Worm (Caenorhabditis elegans): ENCODE results near the gene nhx-6.
"Not testable (repeated sequence)": the region's sequence is repeated elsewhere in the genome, so short reads cannot be mapped to it uniquely, and the experiment has no call there.

DNA sequence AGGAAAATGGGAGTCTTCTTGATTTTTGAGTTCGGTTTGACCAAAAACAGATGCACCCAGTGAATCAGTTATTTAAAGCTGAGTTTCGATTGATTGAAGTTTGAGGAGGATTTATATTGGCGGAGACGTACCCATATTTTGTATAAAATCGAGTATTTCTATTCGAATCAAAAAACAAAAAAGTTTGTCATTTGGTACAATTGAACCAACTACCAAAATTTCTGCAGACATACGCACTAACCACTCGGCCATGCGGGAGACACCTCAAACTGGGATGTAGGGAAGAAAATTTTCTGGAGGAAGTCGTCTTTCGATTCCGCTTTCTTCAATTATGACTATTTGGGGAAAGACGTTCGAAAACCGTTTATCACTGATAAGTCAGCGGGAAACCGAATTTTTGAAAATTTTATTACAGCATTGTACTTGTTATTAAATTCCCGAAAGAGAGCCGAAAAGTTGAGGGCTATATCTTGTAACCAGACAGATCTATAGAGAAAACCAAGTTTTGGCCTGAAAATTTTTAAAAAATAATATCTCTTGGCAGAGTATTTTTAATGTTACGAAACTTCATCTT is 30.0 kb downstream of the nhx-6 start:
- not testable (repeated sequence) for TF ChIP-seq ztf-3 (GFP tag; optimal IDR thresholded peaks at IDR 0.05); T26A5.8 (tag; optimal IDR thresholded peaks at IDR 0.05); zim-3 (tag; optimal IDR thresholded peaks at IDR 0.05); snpc-4 (GFP tag; optimal IDR thresholded peaks at IDR 0.05); snpc-4 (tag; optimal IDR thresholded peaks at IDR 0.05); B0035.1 (tag; optimal IDR thresholded peaks at IDR 0.05); nhr-27 (tag; optimal IDR thresholded peaks at IDR 0.05); Y56A3A.18 (GFP tag; IDR thresholded peaks at IDR 0.05); xnd-1 (tag; optimal IDR thresholded peaks at IDR 0.05); unc-130 (GFP tag; optimal IDR thresholded peaks at IDR 0.05); cebp-2 (GFP tag; IDR thresholded peaks at IDR 0.05); Y95B8A.8 (GFP tag; IDR thresholded peaks at IDR 0.05); sptf-2 (GFP tag; optimal IDR thresholded peaks at IDR 0.05); efl-1 (GFP tag; optimal IDR thresholded peaks at IDR 0.05)
